Worm (Caenorhabditis elegans): ENCODE data around the gene D2023.3.

The D2023.3 gene

DNA sequence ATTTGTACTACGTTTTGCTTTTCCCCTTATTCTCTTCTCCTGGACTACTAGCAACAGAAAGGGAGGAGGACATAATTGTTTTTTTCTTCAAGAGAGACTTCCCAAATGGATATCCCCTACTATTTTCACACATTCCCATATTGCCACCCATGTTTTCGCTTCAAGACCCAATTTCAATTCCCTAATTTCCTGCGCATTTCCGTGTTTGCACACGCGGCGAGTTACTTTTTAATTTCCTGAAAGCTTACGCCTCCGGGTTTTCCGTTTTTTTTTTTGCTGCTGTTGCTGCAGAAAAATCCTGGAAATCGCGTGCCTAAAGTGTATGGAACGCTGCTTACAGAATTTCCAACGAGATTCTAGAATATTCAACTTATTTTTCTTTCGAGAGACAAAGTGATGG, 40.5 kb upstream of the D2023.3 start:
- TF ChIP-seq ZK337.2 (GFP tag; IDR thresholded peaks at IDR 0.05) (no peak), daf-19 (GFP tag; conservative IDR thresholded peaks at IDR 0.05) (no peak), hmg-1.1 (GFP tag; IDR thresholded peaks at IDR 0.05) (no peak), spr-1 (tag; optimal IDR thresholded peaks at IDR 0.05) (no peak), egl-27 (tag; optimal IDR thresholded peaks at IDR 0.05) (no peak), Y5F2A.4 (GFP tag; optimal IDR thresholded peaks at IDR 0.05) (no peak), duxl-1 (tag; optimal IDR thresholded peaks at IDR 0.05; ENCODE audit: poor library complexity) (no peak), aha-1 (tag) (peak; percentile 51), lin-13 (GFP tag; optimal IDR thresholded peaks at IDR 0.05) (no peak), hlh-11 (tag; optimal IDR thresholded peaks at IDR 0.05) (no peak), lin-15B (tag; optimal IDR thresholded peaks at IDR 0.05) (no peak), F10B5.3 (tag; optimal IDR thresholded peaks at IDR 0.05) (no peak), R02D3.7 (tag; optimal IDR thresholded peaks at IDR 0.05) (no peak), unc-62 (GFP tag; optimal IDR thresholded peaks at IDR 0.05 in 1 of 2) (peak in 1 of 2 experiments; percentile 93), unc-62 (tag; optimal IDR thresholded peaks at IDR 0.05) (no peak), skn-1 (tag; optimal IDR thresholded peaks at IDR 0.05) (no peak), mdl-1 (tag; optimal IDR thresholded peaks at IDR 0.05) (no peak)

- TF ChIP-seq hlh-11 (tag; optimal IDR thresholded peaks at IDR 0.05), result peak; percentile 32
- TF ChIP-seq tra-1 (GFP tag; IDR thresholded peaks at IDR 0.05), result no peak
- TF ChIP-seq egl-43 (GFP tag; IDR thresholded peaks at IDR 0.05), result no peak
- TF ChIP-seq ceh-44 (GFP tag; IDR thresholded peaks at IDR 0.05), result no peak
- no peak for TF ChIP-seq nhr-48 (tag; optimal IDR thresholded peaks at IDR 0.05)
- TF ChIP-seq madf-9 (GFP tag; conservative IDR thresholded peaks at IDR 0.05), result no peak
- no peak for TF ChIP-seq lin-39 (tag; optimal IDR thresholded peaks at IDR 0.05)
- TF ChIP-seq mdl-1 (tag; optimal IDR thresholded peaks at IDR 0.05), result no peak
- TF ChIP-seq Y48G9A.11 (GFP tag; IDR thresholded peaks at IDR 0.05), result no peak
- no peak for TF ChIP-seq hif-1 (tag; optimal IDR thresholded peaks at IDR 0.05)
- no peak for TF ChIP-seq lin-1 (GFP tag; IDR thresholded peaks at IDR 0.05)
- peak; percentile 31 for TF ChIP-seq dve-1 (tag; optimal IDR thresholded peaks at IDR 0.05; ENCODE audit: insufficient read depth)
- TF ChIP-seq F37D6.2 (tag; optimal IDR thresholded peaks at IDR 0.05), result no peak
- TF ChIP-seq hmg-1.1 (GFP tag; IDR thresholded peaks at IDR 0.05), result no peak
- TF ChIP-seq ztf-11 (tag; optimal IDR thresholded peaks at IDR 0.05), result no peak
- no peak for TF ChIP-seq D1046.2 (GFP tag; IDR thresholded peaks at IDR 0.05)
- TF ChIP-seq ctbp-1 (GFP tag; IDR thresholded peaks at IDR 0.05), result no peak
- TF ChIP-seq fos-1 (tag; optimal IDR thresholded peaks at IDR 0.05), result no peak
- TF ChIP-seq pqm-1 (tag; optimal IDR thresholded peaks at IDR 0.05), result peak; percentile 10
- no peak for TF ChIP-seq dmd-9 (GFP tag; IDR thresholded peaks at IDR 0.05)
- TF ChIP-seq ztf-7 (tag; optimal IDR thresholded peaks at IDR 0.05), result no peak
- no peak for TF ChIP-seq arid-1 (GFP tag; conservative IDR thresholded peaks at IDR 0.05)
- no peak for TF ChIP-seq nhr-237 (tag; optimal IDR thresholded peaks at IDR 0.05)
- no peak for TF ChIP-seq sdz-12 (GFP tag; optimal IDR thresholded peaks at IDR 0.05)
- TF ChIP-seq tag-97 (GFP tag; IDR thresholded peaks at IDR 0.05), result no peak
- no peak for TF ChIP-seq skn-1 (tag; optimal IDR thresholded peaks at IDR 0.05)
- TF ChIP-seq cey-2 (tag; optimal IDR thresholded peaks at IDR 0.05; ENCODE audit: borderline replicate concordance, insufficient read depth), result no peak
- TF ChIP-seq dmd-6 (GFP tag; IDR thresholded peaks at IDR 0.05), result peak; percentile 36
- no peak for TF ChIP-seq mep-1 (tag; optimal IDR thresholded peaks at IDR 0.05)
- TF ChIP-seq hlh-30 (tag; optimal IDR thresholded peaks at IDR 0.05; ENCODE audit: insufficient read depth), result peak; percentile 59
- no peak for TF ChIP-seq daf-16 (GFP tag; optimal IDR thresholded peaks at IDR 0.05)
- TF ChIP-seq daf-16 (tag; optimal IDR thresholded peaks at IDR 0.05), result peak; percentile 59
- TF ChIP-seq aly-2 (tag; optimal IDR thresholded peaks at IDR 0.05), result no peak
- no peak for TF ChIP-seq lim-7 (GFP tag; IDR thresholded peaks at IDR 0.05)
- TF ChIP-seq daf-12 (tag; optimal IDR thresholded peaks at IDR 0.05), result no peak
- no peak for TF ChIP-seq nhr-11 (tag; optimal IDR thresholded peaks at IDR 0.05)
Observed at ce11 chrV:11849408-11849807, 37.6 kb upstream of the D2023.3 start.

Data from whole organism, L4 larva.